Worm (Caenorhabditis elegans) whole organism, L3 larva: ENCODE data around the gene acr-9.

Source experiments
- R02D3.7 ChIP-seq: fragments of 150-350 bp; optimal IDR thresholded peaks from 2 replicates; lab custom pipeline; 2014; ENCODE audit warnings: missing biosample characterization, missing genetic modification characterization
- ZK546.5 ChIP-seq: sonication (generic microtip); optimal IDR thresholded peaks from 2 replicates; lab custom pipeline; 2017; ENCODE audit warnings: missing biosample characterization, missing genetic modification characterization
- aly-2 ChIP-seq: fragments of 150-350 bp; optimal IDR thresholded peaks from 2 replicates; lab custom pipeline; 2014; ENCODE audit warnings: missing biosample characterization, missing genetic modification characterization
- ama-1 ChIP-seq: fragments of 150-350 bp; optimal IDR thresholded peaks from 2 replicates; lab custom pipeline; 2018
- ceh-16 ChIP-seq: sonication (generic microtip); optimal IDR thresholded peaks from 2 replicates; lab custom pipeline; 2017; ENCODE audit warnings: missing biosample characterization, missing genetic modification characterization
- ceh-28 ChIP-seq: fragments of 150-350 bp; optimal IDR thresholded peaks from 2 replicates; lab custom pipeline; 2014; ENCODE audit warnings: missing biosample characterization, missing genetic modification reagents, missing genetic modification characterization
- ceh-82 ChIP-seq: fragments of 150-350 bp; optimal IDR thresholded peaks from 2 replicates; lab custom pipeline; 2014; ENCODE audit warnings: missing biosample characterization, missing genetic modification characterization
- daf-12 ChIP-seq: fragments of 150-350 bp; optimal IDR thresholded peaks from 2 replicates; lab custom pipeline; 2014; ENCODE audit warnings: missing biosample characterization, missing genetic modification reagents, missing genetic modification characterization
- egl-5 ChIP-seq: fragments of 150-350 bp; optimal IDR thresholded peaks from 2 replicates; lab custom pipeline; 2017; ENCODE audit warnings: missing biosample characterization, missing genetic modification reagents, missing genetic modification characterization, inconsistent platforms
- elt-1 ChIP-seq: fragments of 150-350 bp; optimal IDR thresholded peaks from 2 replicates; lab custom pipeline; 2014; ENCODE audit warnings: missing biosample characterization, missing genetic modification characterization
- elt-3 ChIP-seq, 3 experiments: fragments of 150-350 bp in 1 of 3; sonication (generic microtip) in 2 of 3; optimal IDR thresholded peaks; 2 replicates in 2 of 3; 4 replicates in 1 of 3; lab custom pipeline; 2014 to 2017; ENCODE audit warnings: missing biosample characterization in 3 of 3, missing genetic modification characterization in 3 of 3
- eor-1 ChIP-seq, 2 experiments: fragments of 150-350 bp; optimal IDR thresholded peaks; 2 replicates each; lab custom pipeline; 2014 to 2018; ENCODE audit warnings: missing biosample characterization in 2 of 2, missing genetic modification characterization in 2 of 2
- fkh-10 ChIP-seq: sonication (generic microtip); optimal IDR thresholded peaks from 2 replicates; lab custom pipeline; 2017; ENCODE audit warnings: missing biosample characterization, missing genetic modification reagents, missing genetic modification characterization
- fkh-2 ChIP-seq: fragments of 150-350 bp; optimal IDR thresholded peaks from 2 replicates; lab custom pipeline; 2014; ENCODE audit warnings: missing biosample characterization, missing genetic modification reagents, missing genetic modification characterization
- fos-1 ChIP-seq: fragments of 150-350 bp; optimal IDR thresholded peaks from 2 replicates; lab custom pipeline; 2014; ENCODE audit warnings: missing biosample characterization, missing genetic modification characterization
- jun-1 ChIP-seq: fragments of 150-350 bp; optimal IDR thresholded peaks from 2 replicates; lab custom pipeline; 2014; ENCODE audit warnings: missing biosample characterization, missing genetic modification reagents, missing genetic modification characterization
- lin-15B ChIP-seq: fragments of 150-350 bp; optimal IDR thresholded peaks from 2 replicates; lab custom pipeline; 2014; ENCODE audit warnings: missing biosample characterization, missing genetic modification characterization
- lin-39 ChIP-seq: fragments of 150-350 bp; optimal IDR thresholded peaks from 2 replicates; lab custom pipeline; 2018; ENCODE audit warnings: missing biosample characterization, missing genetic modification reagents, missing genetic modification characterization
- lsy-12 ChIP-seq: sonication (generic microtip); optimal IDR thresholded peaks from 2 replicates; lab custom pipeline; 2016; ENCODE audit warnings: mild to moderate bottlenecking, missing genetic modification characterization, missing compliant biosample characterization
- mdl-1 ChIP-seq: fragments of 150-350 bp; optimal IDR thresholded peaks from 2 replicates; lab custom pipeline; 2014; ENCODE audit warnings: missing biosample characterization, missing genetic modification characterization
- mml-1 ChIP-seq: fragments of 150-350 bp; sonication (generic microtip); optimal IDR thresholded peaks from 3 replicates; lab custom pipeline; 2014; ENCODE audit warnings: missing biosample characterization, missing genetic modification characterization
- nhr-23 ChIP-seq: fragments of 150-350 bp; optimal IDR thresholded peaks from 2 replicates; lab custom pipeline; 2014; ENCODE audit warnings: missing biosample characterization, missing genetic modification reagents, missing genetic modification characterization
- nhr-237 ChIP-seq: fragments of 150-350 bp; optimal IDR thresholded peaks from 2 replicates; lab custom pipeline; 2014; ENCODE audit warnings: missing biosample characterization, missing genetic modification characterization
- nhr-25 ChIP-seq: sonication (generic microtip); optimal IDR thresholded peaks from 2 replicates; lab custom pipeline; 2017; ENCODE audit warnings: missing biosample characterization, missing genetic modification characterization
- nhr-28 ChIP-seq: fragments of 150-350 bp; optimal IDR thresholded peaks from 2 replicates; lab custom pipeline; 2014; ENCODE audit warnings: missing biosample characterization, missing genetic modification characterization
- nhr-77 ChIP-seq: fragments of 150-350 bp; optimal IDR thresholded peaks from 2 replicates; lab custom pipeline; 2014; ENCODE audit warnings: missing biosample characterization, missing genetic modification characterization
- pqm-1 ChIP-seq: fragments of 150-350 bp; optimal IDR thresholded peaks from 2 replicates; lab custom pipeline; 2017; ENCODE audit warnings: missing biosample characterization, missing genetic modification characterization, inconsistent platforms
- sea-2 ChIP-seq: fragments of 150-350 bp; sonication (generic microtip); optimal IDR thresholded peaks from 4 replicates; lab custom pipeline; 2014; ENCODE audit warnings: missing biosample characterization, missing genetic modification reagents, missing genetic modification characterization
- skn-1 ChIP-seq: fragments of 150-350 bp; optimal IDR thresholded peaks from 2 replicates; lab custom pipeline; 2014; ENCODE audit warnings: missing biosample characterization, missing genetic modification characterization
- snpc-4 ChIP-seq: fragments of 150-350 bp; optimal IDR thresholded peaks from 2 replicates; lab custom pipeline; 2014; ENCODE audit warnings: missing biosample characterization, missing genetic modification characterization
- unc-39 ChIP-seq: sonication (generic microtip); optimal IDR thresholded peaks from 4 replicates; lab custom pipeline; 2017; ENCODE audit warnings: missing biosample characterization, missing genetic modification characterization
- unc-62 ChIP-seq: fragments of 150-350 bp; sonication (generic microtip); optimal IDR thresholded peaks from 4 replicates; lab custom pipeline; 2014; ENCODE audit warnings: missing biosample characterization, missing genetic modification reagents, missing genetic modification characterization
- zag-1 ChIP-seq: fragments of 150-350 bp; optimal IDR thresholded peaks from 2 replicates; lab custom pipeline; 2014; ENCODE audit warnings: missing biosample characterization, missing genetic modification characterization
- ztf-11 ChIP-seq: fragments of 150-350 bp; optimal IDR thresholded peaks from 2 replicates; lab custom pipeline; 2014; ENCODE audit warnings: missing biosample characterization, missing genetic modification characterization
- ztf-4 ChIP-seq: fragments of 150-350 bp; optimal IDR thresholded peaks from 2 replicates; lab custom pipeline; 2014; ENCODE audit warnings: missing biosample characterization, missing genetic modification characterization

Gene acr-9

DNA sequence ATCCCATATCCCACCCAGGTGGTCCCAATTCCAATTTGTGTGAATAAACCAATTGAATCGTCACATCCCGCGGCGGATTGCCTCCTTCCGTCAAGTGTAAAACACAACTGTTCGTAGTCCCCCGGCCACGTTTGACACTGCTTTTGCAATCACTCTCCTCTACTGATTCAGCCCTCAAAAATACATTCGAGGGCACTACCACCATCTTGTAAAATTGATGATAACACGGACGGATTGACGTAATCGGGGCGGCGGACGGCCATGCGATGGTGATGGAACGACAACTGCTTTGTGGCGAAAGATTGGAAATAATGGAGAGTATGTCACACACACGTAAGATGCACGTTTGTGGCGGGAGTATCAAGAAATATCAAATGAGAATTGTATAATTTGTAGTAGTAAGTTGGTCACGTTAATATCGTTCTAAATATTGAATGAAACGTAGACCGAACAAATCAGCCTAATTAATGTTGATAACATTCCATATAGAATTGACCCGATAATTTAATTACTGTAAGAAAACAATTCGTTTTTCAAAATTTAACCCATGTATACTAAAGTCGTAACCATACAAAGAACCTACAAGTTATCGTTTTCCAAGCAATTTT lies 8.2 kb downstream of the acr-9 start:
- TF ChIP-seq fkh-2 (tag; lab: Kevin White, UChicago) = no peak
- TF ChIP-seq egl-5 = peak; percentile 85

DNA sequence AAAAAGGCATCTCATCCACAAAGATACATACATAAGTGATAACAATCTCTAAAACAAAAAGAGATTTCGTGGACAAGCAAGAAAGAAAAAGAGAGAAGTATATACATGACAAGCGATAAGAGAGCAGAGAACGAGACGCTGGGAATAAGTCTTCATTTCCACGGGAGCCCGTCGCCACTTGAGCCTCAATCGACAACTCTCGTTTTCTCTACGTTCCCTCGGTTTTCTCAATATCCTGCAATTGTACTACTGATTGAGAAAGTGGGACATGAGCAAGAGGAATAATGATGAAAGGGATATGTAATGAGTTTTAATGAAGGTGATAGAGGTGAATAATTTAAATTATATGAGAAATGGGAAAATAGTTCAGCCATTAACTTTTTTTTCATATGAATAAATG lies 9.2 kb downstream of the acr-9 start:
- no peak for TF ChIP-seq ZK546.5 (tag; lab: Kevin White, UChicago)

DNA sequence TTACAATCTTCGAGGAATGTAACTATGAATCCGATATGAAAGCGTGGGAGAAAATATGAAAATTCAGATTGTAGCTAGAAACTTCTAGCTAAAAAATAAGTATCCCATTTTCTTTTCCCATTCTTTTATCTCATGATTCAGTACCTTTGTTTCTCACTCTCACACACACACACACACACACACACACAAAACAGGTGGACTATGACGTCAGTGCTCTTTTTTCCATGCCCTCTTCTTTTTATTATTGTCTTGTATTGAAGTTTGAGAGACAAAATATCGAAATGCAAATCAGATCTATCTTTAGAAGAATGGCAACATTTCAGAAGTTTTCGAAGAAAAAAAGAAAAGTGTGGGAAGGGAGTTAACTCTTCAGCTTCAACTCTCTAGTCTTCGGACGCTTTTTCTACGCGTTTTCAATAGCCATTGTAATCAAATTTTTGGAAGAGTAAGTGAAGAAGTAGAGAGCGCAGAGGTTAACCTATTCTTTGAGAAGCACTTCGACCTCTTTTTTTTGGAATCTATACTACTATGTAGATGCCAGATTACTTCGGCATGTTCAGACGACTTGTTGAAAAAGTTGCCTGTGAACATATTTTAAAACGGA lies 12.7 kb downstream of the acr-9 start:
- peak; percentile 19 for TF ChIP-seq fkh-10 (GFP tag; lab: Kevin White, UChicago)
- no peak for TF ChIP-seq R02D3.7 (tag; lab: Kevin White, UChicago)

DNA sequence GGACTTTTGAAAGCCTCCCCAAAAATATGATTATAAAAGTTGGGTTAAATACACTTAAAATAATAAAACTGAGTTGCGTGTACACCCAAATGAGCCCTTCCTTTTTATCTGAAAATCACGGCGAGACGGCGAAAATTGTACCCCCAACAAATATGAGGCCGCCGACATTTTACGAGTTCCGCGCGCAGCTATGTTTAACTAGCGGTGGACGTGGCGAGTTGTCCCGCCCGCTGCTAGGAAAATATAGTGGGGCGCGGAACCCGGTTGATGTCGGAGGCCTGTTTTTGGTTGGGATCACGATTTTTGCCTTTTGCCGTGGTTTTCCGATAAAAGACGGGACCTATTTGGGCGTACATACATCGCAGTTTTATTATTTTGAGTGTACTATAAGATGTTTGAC lies 13.7 kb downstream of the acr-9 start:
- TF ChIP-seq ceh-28 (tag; lab: Kevin White, UChicago) (no peak), ztf-11 (tag; lab: Kevin White, UChicago) (no peak), daf-12 (no peak), snpc-4 (tag; lab: Kevin White, UChicago) (peak; percentile 48)

DNA sequence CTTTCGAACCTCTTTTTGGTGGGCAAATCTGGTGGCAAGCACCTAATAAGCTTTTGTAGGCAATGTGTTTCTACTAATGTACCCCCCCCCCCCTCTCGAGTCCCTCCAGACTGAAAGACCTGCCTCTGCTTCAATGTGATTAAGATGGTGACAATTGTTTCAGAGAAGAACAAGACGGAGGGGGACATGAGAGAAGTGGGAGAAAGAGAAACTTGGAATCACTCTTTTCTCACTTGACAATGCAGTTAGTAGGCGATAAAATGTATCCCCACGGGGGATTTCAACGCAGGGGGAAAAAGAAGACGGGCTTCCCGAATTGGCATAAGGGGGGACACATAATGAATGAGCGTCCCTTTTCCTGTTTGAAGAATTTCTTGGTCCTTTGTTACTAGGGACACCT lies 14.5 kb downstream of the acr-9 start:
- TF ChIP-seq pqm-1 (tag; lab: Kevin White, UChicago) (no peak), ztf-4 (tag; lab: Kevin White, UChicago) (no peak), egl-5 (peak; percentile 49), mdl-1 (tag; lab: Kevin White, UChicago) (no peak)

DNA sequence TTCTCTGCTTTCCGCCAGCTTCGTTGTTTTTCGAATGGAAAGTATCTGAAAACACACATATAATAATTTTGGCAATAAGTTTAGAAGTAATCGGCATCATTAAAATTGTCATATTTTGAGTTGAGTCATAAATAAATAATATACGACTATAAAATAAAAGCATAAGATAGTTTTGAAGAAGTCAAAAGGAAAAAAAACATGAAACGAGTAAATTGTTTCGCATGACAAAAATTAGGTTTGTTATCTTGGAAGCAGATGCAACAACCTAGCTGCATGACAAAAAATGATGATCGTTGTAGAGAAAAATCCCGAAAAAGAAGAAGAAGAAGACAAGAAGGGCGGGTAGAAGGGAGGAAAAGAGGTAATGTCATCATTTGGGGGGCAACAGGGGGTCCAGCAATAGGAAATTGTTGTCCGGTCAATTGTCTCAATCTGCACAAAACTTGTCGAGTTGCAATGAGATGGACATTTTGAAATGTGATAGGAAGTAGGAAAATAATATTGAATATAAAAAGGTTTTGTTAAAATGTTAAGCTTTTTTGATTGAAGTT lies 15.5 kb downstream of the acr-9 start, which contains the start of gene nlg-1:
nlg-1 (minus strand) TSS at position 51 of the 551 bp plus-strand sequence.
- TF ChIP-seq nhr-25 (no peak), R02D3.7 (tag; lab: Kevin White, UChicago) (no peak), ceh-82 (tag; lab: Kevin White, UChicago) (no peak), ama-1 (lab: Kevin White, UChicago) (no peak), fkh-10 (GFP tag; lab: Kevin White, UChicago) (peak; percentile 59)

DNA sequence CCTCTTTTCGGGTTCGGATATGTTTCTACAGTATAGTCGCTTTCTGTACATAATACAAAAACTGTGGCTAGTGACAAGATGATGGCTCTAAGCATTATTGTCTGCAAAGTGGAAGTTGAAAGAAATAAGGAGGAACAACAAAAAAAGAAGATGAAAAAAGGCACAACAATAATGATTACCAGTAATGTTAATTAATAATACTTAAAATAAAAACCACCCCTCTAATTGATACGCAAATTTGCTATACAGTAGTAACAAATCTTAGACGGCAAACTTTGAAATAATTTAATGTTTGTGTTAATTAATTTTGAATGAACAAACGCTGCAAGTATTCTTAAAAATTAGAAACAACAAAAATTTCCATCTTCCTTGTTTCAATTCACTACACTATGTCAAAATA lies 25.1 kb downstream of the acr-9 start, which contains the start of gene Y12A6A.1:
Y12A6A.1 (minus strand) TSS at position 101 of the 400 bp plus-strand sequence.
- no peak for TF ChIP-seq nhr-23 (tag; lab: Kevin White, UChicago)
- no peak for TF ChIP-seq sea-2
- no peak for TF ChIP-seq zag-1 (tag; lab: Kevin White, UChicago)
- TF ChIP-seq nhr-77 = no peak
- no peak for TF ChIP-seq ceh-28 (tag; lab: Kevin White, UChicago)
- TF ChIP-seq nhr-28 (tag; lab: Kevin White, UChicago) = no peak
- TF ChIP-seq lsy-12 (tag; lab: Kevin White, UChicago) = no peak
- TF ChIP-seq elt-1 (tag; lab: Kevin White, UChicago) = no peak
- TF ChIP-seq skn-1 (tag; lab: Kevin White, UChicago) = no peak
- no peak for TF ChIP-seq ztf-4 (tag; lab: Kevin White, UChicago)
- no peak for TF ChIP-seq aly-2
- no peak for TF ChIP-seq ceh-82 (tag; lab: Kevin White, UChicago)
- TF ChIP-seq fkh-10 (GFP tag; lab: Kevin White, UChicago) = no peak
- TF ChIP-seq unc-62 (GFP tag; lab: Kevin White, UChicago) = no peak
- TF ChIP-seq elt-3 (tag; optimal IDR thresholded peaks at IDR 0.05; lab: Kevin White, UChicago) = no peak

DNA sequence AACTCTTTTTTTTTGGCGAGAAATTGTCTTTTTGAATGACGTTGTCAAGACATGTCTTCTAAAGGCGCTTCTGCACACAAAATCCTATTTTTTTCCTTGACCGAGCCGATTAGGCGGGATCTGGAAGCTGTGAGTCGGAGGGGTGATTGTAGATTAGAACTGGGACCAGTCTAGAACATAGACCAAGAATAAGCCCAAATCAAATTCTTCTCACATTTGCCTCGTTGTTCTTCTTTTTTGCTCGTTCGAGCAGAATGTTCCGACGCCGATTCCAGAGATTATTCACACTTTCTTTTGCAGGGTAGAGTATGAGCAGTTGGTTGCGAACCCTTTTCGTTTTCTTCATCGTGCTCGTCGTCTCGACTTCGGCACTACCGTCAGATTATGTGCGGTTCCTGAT lies 28.1 kb downstream of the acr-9 start, which contains the start of gene nlp-53:
nlp-53 (plus strand) TSS at position 301 of the 400 bp plus-strand sequence.
- TF ChIP-seq R02D3.7 (tag; lab: Kevin White, UChicago) (no peak), lin-15B (no peak), ztf-11 (tag; lab: Kevin White, UChicago) (no peak), ceh-16 (tag; lab: Kevin White, UChicago) (no peak), fos-1 (no peak), ceh-82 (tag; lab: Kevin White, UChicago) (no peak), zag-1 (tag; lab: Kevin White, UChicago) (no peak), sea-2 (no peak), eor-1 (tag; optimal IDR thresholded peaks at IDR 0.05; lab: Kevin White, UChicago) (no peak), nhr-237 (tag; lab: Kevin White, UChicago) (no peak), nhr-28 (tag; lab: Kevin White, UChicago) (no peak), jun-1 (tag; lab: Kevin White, UChicago) (no peak), mml-1 (no peak), aly-2 (no peak), nhr-25 (no peak), daf-12 (no peak), unc-39 (tag; lab: Kevin White, UChicago) (no peak), lin-39 (tag; lab: Kevin White, UChicago) (no peak)
